Fruit fly (Drosophila melanogaster): ENCODE data around the gene 140up.
A peak's percentile ranks its signal among the peaks of the same experiment; 100 is the strongest.

140up gene

DNA sequence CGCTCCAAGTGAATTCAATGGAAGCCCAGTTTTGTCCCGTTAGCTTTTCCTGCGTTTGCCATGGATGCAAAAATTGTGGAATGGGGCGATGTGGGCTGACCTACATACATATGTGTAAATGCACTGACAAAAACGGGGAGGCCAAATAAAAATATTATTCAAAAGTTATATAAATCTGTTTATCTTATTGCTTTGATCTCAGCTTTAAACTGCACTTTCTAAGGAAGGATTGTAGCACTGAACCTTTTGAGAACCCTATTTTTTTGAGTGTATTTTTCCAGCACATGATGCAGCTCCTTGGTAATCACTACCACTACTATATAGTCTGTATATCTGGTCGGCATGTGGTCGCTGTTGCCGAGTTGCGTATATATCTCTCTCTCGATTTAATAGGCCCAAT lies 48.3 kb downstream of the 140up start:
- peak; percentile 30; the same call in 1 of the 3 replicates for TF ChIP-seq CG7357 (GFP tag; IDR thresholded peaks at IDR 0.05)
- TF ChIP-seq grau (tag; optimal IDR thresholded peaks at IDR 0.05), result peak; percentile 21
- no peak for TF ChIP-seq CG8359 (GFP tag; optimal IDR thresholded peaks at IDR 0.05; ENCODE audit: borderline replicate concordance)
- TF ChIP-seq CG10209 (GFP tag; optimal IDR thresholded peaks at IDR 0.05), result peak; percentile 9
- TF ChIP-seq lbe (GFP tag; optimal IDR thresholded peaks at IDR 0.05), result no peak
- peak; percentile 28 for TF ChIP-seq D19A (tag; optimal IDR thresholded peaks at IDR 0.05)
- TF ChIP-seq ham (GFP tag; IDR thresholded peaks at IDR 0.05), result 0 out of 2 replicates have a peak, but pooled peaks have one; percentile 6
- TF ChIP-seq CG5953 (GFP tag; IDR thresholded peaks at IDR 0.05), result peak; percentile 12; the same call in 1 of the 2 replicates
- peak; percentile 52 for TF ChIP-seq cwo (GFP tag; optimal IDR thresholded peaks at IDR 0.05)
- peak; percentile 32; the same call in 1 of the 2 replicates for TF ChIP-seq Xrp1 (GFP tag; IDR thresholded peaks at IDR 0.05)
- TF ChIP-seq CG2202 (tag; optimal IDR thresholded peaks at IDR 0.05), result no peak
- peak; percentile 56; the same call in 1 of the 2 replicates for TF ChIP-seq Ada2b (GFP tag; IDR thresholded peaks at IDR 0.05)
- peak; percentile 57; the same call in 1 of the 2 replicates for TF ChIP-seq E2f1 (GFP tag; IDR thresholded peaks at IDR 0.05)
- TF ChIP-seq CG12391 (tag; optimal IDR thresholded peaks at IDR 0.05), result no peak
- TF ChIP-seq ttk (GFP tag; IDR thresholded peaks at IDR 0.05), result 0 out of 2 replicates have a peak, but pooled peaks have one; percentile 45
- peak; percentile 38 for TF ChIP-seq CG10654 (GFP tag; optimal IDR thresholded peaks at IDR 0.05)
- TF ChIP-seq CG10959 (GFP tag; IDR thresholded peaks at IDR 0.05), result 0 out of 2 replicates have a peak, but pooled peaks have one; percentile 35
- TF ChIP-seq NfI (GFP tag; optimal IDR thresholded peaks at IDR 0.05), result no peak
- TF ChIP-seq Myb (GFP tag; optimal IDR thresholded peaks at IDR 0.05), result no peak
- peak; percentile 50 for TF ChIP-seq lmd (GFP tag; IDR thresholded peaks at IDR 0.05)
- 0 out of 2 replicates have a peak, but pooled peaks have one; percentile 23 for TF ChIP-seq dati (GFP tag; IDR thresholded peaks at IDR 0.05)
- peak; percentile 49; the same call in 1 of the 2 replicates for TF ChIP-seq ara (GFP tag; IDR thresholded peaks at IDR 0.05)
- TF ChIP-seq CG4820 (GFP tag; optimal IDR thresholded peaks at IDR 0.05), result peak; percentile 38
- TF ChIP-seq CG11504 (tag; optimal IDR thresholded peaks at IDR 0.05), result peak; percentile 73
- peak; percentile 61 for TF ChIP-seq Atf6 (GFP tag; IDR thresholded peaks at IDR 0.05)
- peak; percentile 26 for TF ChIP-seq nau (GFP tag; optimal IDR thresholded peaks at IDR 0.05)
- TF ChIP-seq CG2199 (GFP tag; IDR thresholded peaks at IDR 0.05), result 0 out of 3 replicates have a peak, but pooled peaks have one; percentile 32
- peak; percentile 44; the same call in 1 of the 2 replicates for TF ChIP-seq CG6689 (GFP tag; IDR thresholded peaks at IDR 0.05)
- peak; percentile 26 for TF ChIP-seq unpg (GFP tag; optimal IDR thresholded peaks at IDR 0.05)
- peak; percentile 41; the same call in 1 of the 4 replicates for TF ChIP-seq Gug (GFP tag; IDR thresholded peaks at IDR 0.05)
- TF ChIP-seq Aef1 (GFP tag; IDR thresholded peaks at IDR 0.05), result peak; percentile 47; the same call in 2 of the 3 replicates
- TF ChIP-seq CG32532 (GFP tag; IDR thresholded peaks at IDR 0.05), result peak; percentile 63; the same call in 1 of the 2 replicates
- peak; percentile 62; the same call in 1 of the 3 replicates for TF ChIP-seq CG11695 (GFP tag; IDR thresholded peaks at IDR 0.05)
- TF ChIP-seq MBD-R2 (GFP tag; IDR thresholded peaks at IDR 0.05), result 0 out of 2 replicates have a peak, but pooled peaks have one; percentile 11
- TF ChIP-seq ranshi (GFP tag; IDR thresholded peaks at IDR 0.05), result 0 out of 2 replicates have a peak, but pooled peaks have one; percentile 56
- no peak for TF ChIP-seq Bdp1 (GFP tag; optimal IDR thresholded peaks at IDR 0.05)
- TF ChIP-seq CG15514 (GFP tag; optimal IDR thresholded peaks at IDR 0.05), result peak; percentile 10
- TF ChIP-seq Adf1 (GFP tag; IDR thresholded peaks at IDR 0.05), result no peak
- TF ChIP-seq CG10321 (GFP tag; IDR thresholded peaks at IDR 0.05), result 0 out of 2 replicates have a peak, but pooled peaks have one; percentile 41
- TF ChIP-seq Awh (GFP tag; IDR thresholded peaks at IDR 0.05), result peak; percentile 44; the same call in 1 of the 2 replicates
- TF ChIP-seq CG13424 (tag; optimal IDR thresholded peaks at IDR 0.05), result peak; percentile 34
- peak; percentile 53; the same call in 1 of the 3 replicates for TF ChIP-seq H15 (GFP tag; IDR thresholded peaks at IDR 0.05)
- no peak for TF ChIP-seq kah (GFP tag; optimal IDR thresholded peaks at IDR 0.05)
- peak; percentile 49 for TF ChIP-seq tin (GFP tag; optimal IDR thresholded peaks at IDR 0.05)
- peak; percentile 19 for TF ChIP-seq CG9727 (GFP tag; optimal IDR thresholded peaks at IDR 0.05)
- peak; percentile 53; the same call in 2 of the 3 replicates for TF ChIP-seq CG34422 (GFP tag; IDR thresholded peaks at IDR 0.05)
- no peak for TF ChIP-seq Vsx1 (GFP tag; optimal IDR thresholded peaks at IDR 0.05)
- TF ChIP-seq CG7839 (tag; optimal IDR thresholded peaks at IDR 0.05), result peak; percentile 49
- TF ChIP-seq Pdp1 (GFP tag; optimal IDR thresholded peaks at IDR 0.05), result peak in 1 of 2 experiments; percentile 33
- TF ChIP-seq so (GFP tag; IDR thresholded peaks at IDR 0.05), result peak; percentile 52; the same call in 1 of the 3 replicates

All from whole organism, embryonic.